Worm (Caenorhabditis elegans) whole organism, late embryonic: ENCODE measurements around the gene ZK675.4.

Experiments used
- C38D4.7 ChIP-seq: fragments of 200-800 bp; sonication (Bioruptor generic); optimal IDR thresholded peaks from 2 replicates; lab custom pipeline; 2018; ENCODE audit warnings: mild to moderate bottlenecking, missing genetic modification characterization, moderate library complexity, missing compliant biosample characterization
- F13H6.1 ChIP-seq: sonication (generic microtip); optimal IDR thresholded peaks from 2 replicates; lab custom pipeline; 2016; ENCODE audit warnings: missing genetic modification characterization, missing compliant biosample characterization
- K02D7.2 ChIP-seq: sonication (generic microtip); optimal IDR thresholded peaks from 2 replicates; lab custom pipeline; 2017; ENCODE audit warnings: mild to moderate bottlenecking, missing genetic modification characterization, missing compliant biosample characterization
- K09A11.1 ChIP-seq: sonication (generic microtip); optimal IDR thresholded peaks from 2 replicates; lab custom pipeline; 2017; ENCODE audit warnings: antibody characterized with exemption, mild to moderate bottlenecking, missing genetic modification characterization, missing compliant biosample characterization; ENCODE audit not compliant: insufficient read depth
- T23F11.4 ChIP-seq: fragments of 200-800 bp; sonication (Bioruptor generic); optimal IDR thresholded peaks from 2 replicates; lab custom pipeline; 2018; ENCODE audit warnings: mild to moderate bottlenecking, missing genetic modification characterization, missing compliant biosample characterization
- Y22D7AL.16 ChIP-seq: sonication (generic microtip); optimal IDR thresholded peaks from 2 replicates; lab custom pipeline; 2016; ENCODE audit warnings: missing genetic modification characterization, missing compliant biosample characterization
- ama-1 ChIP-seq: fragments of 150-350 bp; optimal IDR thresholded peaks from 2 replicates; lab custom pipeline; 2014
- ceh-18 ChIP-seq: sonication (generic microtip); optimal IDR thresholded peaks from 2 replicates; lab custom pipeline; 2016; ENCODE audit warnings: missing genetic modification characterization, missing compliant biosample characterization
- ceh-19 ChIP-seq: fragments of 200-800 bp; sonication (Bioruptor generic); optimal IDR thresholded peaks from 2 replicates; lab custom pipeline; 2018; ENCODE audit warnings: mild to moderate bottlenecking, missing genetic modification characterization, missing compliant biosample characterization
- ceh-2 ChIP-seq: sonication (generic microtip); optimal IDR thresholded peaks from 2 replicates; lab custom pipeline; 2016; ENCODE audit warnings: missing genotype, missing genetic modification characterization, missing compliant biosample characterization
- ceh-24 ChIP-seq: sonication (generic microtip); optimal IDR thresholded peaks from 2 replicates; lab custom pipeline; 2016; ENCODE audit warnings: mild to moderate bottlenecking, missing genetic modification characterization, missing compliant biosample characterization
- ceh-31 ChIP-seq: sonication (generic microtip); optimal IDR thresholded peaks from 2 replicates; lab custom pipeline; 2016; ENCODE audit warnings: missing genetic modification characterization, missing compliant biosample characterization
- ceh-45 ChIP-seq: fragments of 200-800 bp; sonication (Bioruptor generic); IDR thresholded peaks from 2 replicates; pipeline ENCODE4 v1.3.6; 2022; ENCODE audit warnings: missing genetic modification reagents, missing genetic modification characterization, missing compliant biosample characterization
- ceh-9 ChIP-seq: sonication (generic microtip); optimal IDR thresholded peaks from 2 replicates; lab custom pipeline; 2016; ENCODE audit warnings: mild to moderate bottlenecking, missing genetic modification characterization, inconsistent platforms, missing compliant biosample characterization
- che-1 ChIP-seq: sonication (generic microtip); optimal IDR thresholded peaks from 2 replicates; lab custom pipeline; 2016; ENCODE audit warnings: mild to moderate bottlenecking, missing genetic modification characterization, missing compliant biosample characterization
- dve-1 ChIP-seq: sonication (generic microtip); optimal IDR thresholded peaks from 2 replicates; lab custom pipeline; 2017; ENCODE audit warnings: antibody characterized with exemption, mild to moderate bottlenecking, missing genetic modification characterization, missing compliant biosample characterization
- elt-2 ChIP-seq: sonication (generic microtip); optimal IDR thresholded peaks from 2 replicates; lab custom pipeline; 2016; ENCODE audit warnings: missing genetic modification reagents, missing genetic modification characterization, missing compliant biosample characterization
- elt-4 ChIP-seq: sonication (generic microtip); optimal IDR thresholded peaks from 2 replicates; lab custom pipeline; 2016; ENCODE audit warnings: missing genetic modification characterization, missing compliant biosample characterization
- eyg-1 ChIP-seq: sonication (generic microtip); optimal IDR thresholded peaks from 2 replicates; lab custom pipeline; 2016; ENCODE audit warnings: missing genotype, missing genetic modification characterization, missing compliant biosample characterization
- fkh-10 ChIP-seq: fragments of 150-350 bp; optimal IDR thresholded peaks from 2 replicates; lab custom pipeline; 2014; ENCODE audit warnings: missing biosample characterization, missing genetic modification reagents, missing genetic modification characterization
- hlh-15 ChIP-seq: sonication (generic microtip); optimal IDR thresholded peaks from 2 replicates; lab custom pipeline; 2016; ENCODE audit warnings: missing genetic modification characterization, missing compliant biosample characterization
- hlh-30 ChIP-seq: sonication (generic microtip); optimal IDR thresholded peaks from 2 replicates; lab custom pipeline; 2017; ENCODE audit warnings: antibody characterized with exemption, missing genetic modification characterization, missing compliant biosample characterization; ENCODE audit not compliant: insufficient read depth
- madf-2 ChIP-seq: sonication (generic microtip); optimal IDR thresholded peaks from 2 replicates; lab custom pipeline; 2017; ENCODE audit warnings: missing genetic modification characterization, missing compliant biosample characterization
- nfya-1 ChIP-seq: sonication (generic microtip); optimal IDR thresholded peaks from 2 replicates; lab custom pipeline; 2017; ENCODE audit warnings: missing genetic modification characterization, mild to moderate bottlenecking, missing compliant biosample characterization, antibody characterized with exemption, moderate library complexity
- nhr-11 ChIP-seq: fragments of 150-350 bp; optimal IDR thresholded peaks from 2 replicates; lab custom pipeline; 2014; ENCODE audit warnings: missing biosample characterization, missing genetic modification characterization
- nhr-232 ChIP-seq: sonication (generic microtip); optimal IDR thresholded peaks from 2 replicates; lab custom pipeline; 2016; ENCODE audit warnings: missing genetic modification characterization, missing compliant biosample characterization
- pag-3 ChIP-seq: sonication (generic microtip); optimal IDR thresholded peaks from 2 replicates; lab custom pipeline; 2016; ENCODE audit warnings: missing compliant biosample characterization, missing genetic modification characterization, borderline replicate concordance
- pax-1 ChIP-seq: fragments of 150-350 bp; optimal IDR thresholded peaks from 2 replicates; lab custom pipeline; 2014; ENCODE audit warnings: missing biosample characterization, missing genetic modification characterization
- pha-2 ChIP-seq: sonication (generic microtip); optimal IDR thresholded peaks from 2 replicates; lab custom pipeline; 2017; ENCODE audit warnings: mild to moderate bottlenecking, missing genetic modification characterization, missing compliant biosample characterization
- pros-1 ChIP-seq: fragments of 150-350 bp; optimal IDR thresholded peaks from 2 replicates; lab custom pipeline; 2014; ENCODE audit warnings: missing biosample characterization, missing genetic modification reagents, missing genetic modification characterization
- rnt-1 ChIP-seq: sonication (generic microtip); optimal IDR thresholded peaks from 2 replicates; lab custom pipeline; 2016; ENCODE audit warnings: missing genetic modification characterization, missing compliant biosample characterization
- sox-2 ChIP-seq: fragments of 200-800 bp; sonication (Bioruptor generic); IDR thresholded peaks from 2 replicates; pipeline ENCODE4 v1.3.6; 2022; ENCODE audit warnings: missing genetic modification reagents, missing genetic modification characterization, missing compliant biosample characterization
- sox-4 ChIP-seq: sonication (generic microtip); optimal IDR thresholded peaks from 2 replicates; lab custom pipeline; 2017; ENCODE audit warnings: mild to moderate bottlenecking, missing genetic modification characterization, inconsistent platforms, missing compliant biosample characterization
- syd-9 ChIP-seq: sonication (generic microtip); optimal IDR thresholded peaks from 2 replicates; lab custom pipeline; 2016; ENCODE audit warnings: mild to moderate bottlenecking, missing genetic modification characterization, moderate library complexity, missing compliant biosample characterization
- tbx-2 ChIP-seq: sonication (generic microtip); optimal IDR thresholded peaks from 2 replicates; lab custom pipeline; 2016; ENCODE audit warnings: missing genetic modification characterization, missing compliant biosample characterization
- unc-55 ChIP-seq: sonication (generic microtip); optimal IDR thresholded peaks from 2 replicates; lab custom pipeline; 2017; ENCODE audit warnings: missing biosample characterization, missing genetic modification reagents, missing genetic modification characterization
- zip-5 ChIP-seq: sonication (generic microtip); optimal IDR thresholded peaks from 2 replicates; lab custom pipeline; 2016; ENCODE audit warnings: missing genetic modification characterization, missing compliant biosample characterization
- ztf-16 ChIP-seq: sonication (generic microtip); optimal IDR thresholded peaks from 2 replicates; lab custom pipeline; 2017; ENCODE audit warnings: missing genetic modification characterization, missing compliant biosample characterization

Gene ZK675.4

DNA sequence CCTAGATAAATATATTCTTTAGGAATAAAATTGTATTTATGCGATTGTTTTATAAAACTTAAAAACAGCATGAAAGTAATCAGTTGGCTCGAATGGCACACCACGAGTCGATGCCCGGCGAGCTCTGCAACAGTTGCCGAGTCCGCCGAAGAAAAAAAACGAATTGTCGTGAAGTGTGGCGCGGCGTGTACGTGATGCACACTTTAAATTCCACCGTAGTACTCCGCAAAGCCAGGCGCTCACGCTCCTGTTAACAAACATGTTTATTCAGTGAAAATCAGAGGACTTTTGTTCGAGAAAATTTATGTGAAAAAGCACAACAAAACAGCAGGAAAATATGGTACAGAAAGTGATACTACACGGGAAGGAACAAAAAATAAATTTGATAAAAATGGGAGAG is 40.5 kb upstream of the ZK675.4 start:
- no peak for TF ChIP-seq madf-2 (tag; lab: Kevin White, UChicago)
- no peak for TF ChIP-seq pax-1 (tag; lab: Kevin White, UChicago)
- TF ChIP-seq ceh-2 (tag; lab: Kevin White, UChicago) = no peak
- TF ChIP-seq hlh-15 = no peak
- no peak for TF ChIP-seq F13H6.1
- no peak for TF ChIP-seq hlh-30 (tag; lab: Kevin White, UChicago)
- no peak for TF ChIP-seq ceh-24 (tag; lab: Kevin White, UChicago)
- no peak for TF ChIP-seq sox-4 (tag; lab: Kevin White, UChicago)
- no peak for TF ChIP-seq ceh-19 (GFP tag; lab: Kevin White, UChicago)
- no peak for TF ChIP-seq ama-1 (lab: Kevin White, UChicago)
- TF ChIP-seq tbx-2 (tag; lab: Kevin White, UChicago) = peak; percentile 8
- no peak for TF ChIP-seq elt-2 (tag; lab: Kevin White, UChicago)
- peak; percentile 14 for TF ChIP-seq ceh-18 (tag; lab: Kevin White, UChicago)
- TF ChIP-seq ceh-45 (GFP tag; lab: Robert Waterston, UW) = no peak
- TF ChIP-seq nfya-1 (tag; lab: Kevin White, UChicago) = peak; percentile 24
- TF ChIP-seq rnt-1 (tag; lab: Kevin White, UChicago) = no peak
- TF ChIP-seq syd-9 = no peak
- TF ChIP-seq nhr-232 (tag; lab: Kevin White, UChicago) = no peak
- no peak for TF ChIP-seq ztf-16
- no peak for TF ChIP-seq ceh-9 (tag; lab: Kevin White, UChicago)
- TF ChIP-seq dve-1 = no peak
- no peak for TF ChIP-seq Y22D7AL.16 (tag; lab: Kevin White, UChicago)
- TF ChIP-seq eyg-1 (tag; lab: Kevin White, UChicago) = no peak

DNA sequence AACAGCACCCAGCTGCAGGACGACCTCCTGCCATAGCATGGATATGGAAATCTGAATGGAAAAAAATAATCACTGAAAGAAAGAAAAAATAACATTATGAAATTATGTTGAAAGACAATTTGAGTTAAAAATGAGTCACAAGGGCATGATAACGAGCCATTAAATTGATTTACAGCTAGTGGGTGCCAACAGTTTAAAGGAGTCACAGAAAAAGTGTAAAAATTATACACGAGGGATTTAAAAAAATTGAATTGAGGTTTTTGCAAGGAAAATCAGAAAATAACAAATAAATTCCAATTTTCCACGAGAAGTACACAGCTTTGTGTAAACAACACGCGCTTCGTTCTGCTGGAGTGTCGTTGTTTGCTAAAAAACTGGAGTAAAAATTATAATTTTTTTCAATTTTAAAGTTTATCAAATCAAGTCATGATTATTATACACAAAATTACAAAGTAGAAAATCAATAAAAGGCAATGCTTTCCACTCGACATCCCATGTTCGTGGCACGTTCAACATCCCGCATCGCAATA is 37.2 kb upstream of the ZK675.4 start, which contains the start of gene T01H3.3:
T01H3.3 (minus strand) TSS at position 51 of the 530 bp plus-strand sequence.
- TF ChIP-seq tbx-2 (tag; lab: Kevin White, UChicago) = no peak
- no peak for TF ChIP-seq T23F11.4
- TF ChIP-seq pag-3 (tag; lab: Kevin White, UChicago) = no peak
- TF ChIP-seq elt-4 (tag; lab: Kevin White, UChicago) = no peak
- no peak for TF ChIP-seq eyg-1 (tag; lab: Kevin White, UChicago)
- TF ChIP-seq unc-55 (GFP tag; lab: Kevin White, UChicago) = no peak
- TF ChIP-seq pros-1 (tag; lab: Kevin White, UChicago) = no peak
- no peak for TF ChIP-seq sox-2 (GFP tag; lab: Robert Waterston, UW)
- TF ChIP-seq zip-5 (tag; lab: Kevin White, UChicago) = no peak
- TF ChIP-seq K02D7.2 (tag; lab: Kevin White, UChicago) = no peak
- TF ChIP-seq F13H6.1 = no peak
- TF ChIP-seq C38D4.7 (GFP tag; lab: Kevin White, UChicago) = no peak
- TF ChIP-seq ceh-18 (tag; lab: Kevin White, UChicago) = no peak
- no peak for TF ChIP-seq madf-2 (tag; lab: Kevin White, UChicago)
- TF ChIP-seq rnt-1 (tag; lab: Kevin White, UChicago) = no peak
- TF ChIP-seq K09A11.1 = no peak
- TF ChIP-seq ceh-31 (tag; lab: Kevin White, UChicago) = no peak

- TF ChIP-seq ceh-18 (tag; lab: Kevin White, UChicago) (no peak), ceh-24 (tag; lab: Kevin White, UChicago) (no peak), pax-1 (tag; lab: Kevin White, UChicago) (no peak), che-1 (no peak), nhr-11 (no peak), Y22D7AL.16 (tag; lab: Kevin White, UChicago) (no peak), C38D4.7 (GFP tag; lab: Kevin White, UChicago) (no peak), ceh-2 (tag; lab: Kevin White, UChicago) (no peak), pha-2 (no peak), unc-55 (GFP tag; lab: Kevin White, UChicago) (no peak), fkh-10 (GFP tag; lab: Kevin White, UChicago) (no peak), T23F11.4 (no peak)
Measured at ce11 chrII:7877744-7878468, 33.2 kb upstream of the ZK675.4 start, which contains the start of gene T01H3.2. Gene T01H3.2 (minus strand): TSS chrII:7877994.
